Fruit fly (Drosophila melanogaster): Measurements from ENCODE around the gene Rack1.

Rack1 gene

dm6 chr2L:7875676-7876075, 48.6 kb upstream of the Rack1 start:
- TF ChIP-seq Sox15 (GFP tag; optimal IDR thresholded peaks at IDR 0.05) (peak; percentile 17), Eip75B (GFP tag; optimal IDR thresholded peaks at IDR 0.05) (peak; percentile 30), CG6163 (GFP tag; IDR thresholded peaks at IDR 0.05) (peak; percentile 68; the same call in 2 of the 3 replicates), lz (GFP tag; optimal IDR thresholded peaks at IDR 0.05) (peak; percentile 44), Hr38 (GFP tag; optimal IDR thresholded peaks at IDR 0.05) (no peak), CG3919 (GFP tag; optimal IDR thresholded peaks at IDR 0.05) (peak; percentile 55), vri (GFP tag; optimal IDR thresholded peaks at IDR 0.05) (peak; percentile 3), topi (GFP tag; optimal IDR thresholded peaks at IDR 0.05) (peak; percentile 51), CG8319 (GFP tag; optimal IDR thresholded peaks at IDR 0.05) (peak; percentile 1), CG10631 (GFP tag; optimal IDR thresholded peaks at IDR 0.05) (peak; percentile 35), CG6792 (GFP tag; optimal IDR thresholded peaks at IDR 0.05) (peak; percentile 20), CG9139 (GFP tag; optimal IDR thresholded peaks at IDR 0.05) (no peak), CG11902 (GFP tag; optimal IDR thresholded peaks at IDR 0.05) (no peak), CG8119 (GFP tag; IDR thresholded peaks at IDR 0.05) (no peak), Sox102F (GFP tag; optimal IDR thresholded peaks at IDR 0.05) (peak; percentile 31), CG7368 (GFP tag; optimal IDR thresholded peaks at IDR 0.05) (peak; percentile 2), Met (GFP tag; optimal IDR thresholded peaks at IDR 0.05) (peak; percentile 55), CG31627 (GFP tag; optimal IDR thresholded peaks at IDR 0.05) (peak; percentile 34), CG10669 (GFP tag; optimal IDR thresholded peaks at IDR 0.05) (peak; percentile 15), achi (GFP tag; optimal IDR thresholded peaks at IDR 0.05) (peak; percentile 37), Ets21C (GFP tag; optimal IDR thresholded peaks at IDR 0.05) (peak; percentile 19), eg (GFP tag; IDR thresholded peaks at IDR 0.05) (no peak), Hr39 (GFP tag; optimal IDR thresholded peaks at IDR 0.05) (peak; percentile 40), Gug (GFP tag; IDR thresholded peaks at IDR 0.05) (no peak), acj6 (GFP tag; optimal IDR thresholded peaks at IDR 0.05) (peak; percentile 45), CG3032 (tag; optimal IDR thresholded peaks at IDR 0.05) (peak; percentile 35), cyc (GFP tag; optimal IDR thresholded peaks at IDR 0.05) (peak; percentile 38), OdsH (GFP tag; optimal IDR thresholded peaks at IDR 0.05) (peak; percentile 42), CG11762 (GFP tag; optimal IDR thresholded peaks at IDR 0.05; ENCODE audit: insufficient read depth) (peak; percentile 17), CG16779 (tag; optimal IDR thresholded peaks at IDR 0.05) (no peak), CG6808 (GFP tag; optimal IDR thresholded peaks at IDR 0.05) (peak; percentile 12), fd59A (GFP tag; optimal IDR thresholded peaks at IDR 0.05) (no peak), Smox (GFP tag; optimal IDR thresholded peaks at IDR 0.05) (peak; percentile 37), CG11294 (GFP tag; IDR thresholded peaks at IDR 0.05) (no peak), spab (GFP tag; optimal IDR thresholded peaks at IDR 0.05) (no peak), Blimp-1 (GFP tag; optimal IDR thresholded peaks at IDR 0.05) (no peak), net (GFP tag; optimal IDR thresholded peaks at IDR 0.05) (peak; percentile 46), CG8632 (GFP tag; optimal IDR thresholded peaks at IDR 0.05) (peak; percentile 50), CG32006 (GFP tag; optimal IDR thresholded peaks at IDR 0.05) (no peak), CG15336 (GFP tag; IDR thresholded peaks at IDR 0.05) (peak; percentile 27; the same call in 1 of the 2 replicates), pdm3 (GFP tag; optimal IDR thresholded peaks at IDR 0.05) (peak; percentile 37), esn (GFP tag; optimal IDR thresholded peaks at IDR 0.05) (peak; percentile 57), dsx (GFP tag; optimal IDR thresholded peaks at IDR 0.05; ENCODE audit: poor library complexity, severe bottlenecking) (no peak), Eip93F (GFP tag; optimal IDR thresholded peaks at IDR 0.05) (no peak), CG6854 (GFP tag; optimal IDR thresholded peaks at IDR 0.05) (no peak), Ets96B (tag; optimal IDR thresholded peaks at IDR 0.05) (peak; percentile 17), Eip78C (GFP tag) (peak; percentile 79), ss (GFP tag; optimal IDR thresholded peaks at IDR 0.05) (peak in 1 of 2 experiments; percentile 16), salr (GFP tag; optimal IDR thresholded peaks at IDR 0.05) (no peak), CG34406 (GFP tag; optimal IDR thresholded peaks at IDR 0.05) (peak; percentile 30), svp (GFP tag) (peak; percentile 73)

Data from whole organism, prepupa.